Fruit fly (Drosophila melanogaster): ENCODE results near the gene CG18641.

The CG18641 gene

DNA sequence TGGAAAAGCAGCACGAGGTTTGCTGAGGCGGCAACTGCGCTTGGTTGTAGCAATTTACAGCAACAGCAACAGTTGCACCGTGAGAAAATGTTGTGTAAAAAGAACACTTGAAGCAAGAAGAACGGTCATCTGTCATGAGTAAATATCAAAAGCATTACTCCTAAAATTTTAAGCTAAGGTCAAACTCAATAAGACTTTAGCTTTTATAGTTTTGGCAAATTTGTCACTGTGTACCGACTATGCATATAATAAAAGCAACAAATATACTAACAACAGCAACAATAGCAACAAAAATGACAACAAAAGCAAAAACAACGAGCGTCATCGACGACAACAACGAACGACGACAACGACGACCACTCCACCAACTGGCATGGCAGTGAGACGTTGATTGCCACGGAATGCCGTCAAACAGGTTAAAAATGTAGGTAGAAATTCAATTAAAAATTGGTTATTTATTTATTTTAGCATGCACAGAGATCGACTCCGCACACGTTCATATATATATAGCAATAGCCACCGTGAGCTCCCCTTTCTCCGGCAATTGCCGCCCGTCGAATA lies 18.5 kb upstream of the CG18641 start (continued):
- TF ChIP-seq Abd-B (GFP tag; optimal IDR thresholded peaks at IDR 0.05) (peak; percentile 86), lab (GFP tag; optimal IDR thresholded peaks at IDR 0.05) (peak; percentile 76), CG7839 (tag; optimal IDR thresholded peaks at IDR 0.05) (peak; percentile 86), CG7745 (tag; optimal IDR thresholded peaks at IDR 0.05) (no peak), zf30C (GFP tag; optimal IDR thresholded peaks at IDR 0.05) (no peak), Dp (GFP tag; optimal IDR thresholded peaks at IDR 0.05) (no peak), lola (GFP tag; optimal IDR thresholded peaks at IDR 0.05) (peak in 1 of 3 experiments; percentile 60), wdn (GFP tag; IDR thresholded peaks at IDR 0.05) (peak; percentile 21; the same call in 1 of the 2 replicates), CG33557 (GFP tag; optimal IDR thresholded peaks at IDR 0.05) (no peak), ewg (GFP tag; optimal IDR thresholded peaks at IDR 0.05) (peak; percentile 83), CG14014 (GFP tag; IDR thresholded peaks at IDR 0.05) (peak; percentile 80), CG12769 (tag; optimal IDR thresholded peaks at IDR 0.05) (peak; percentile 80), stc (GFP tag; IDR thresholded peaks at IDR 0.05) (peak; percentile 82), oc (tag; optimal IDR thresholded peaks at IDR 0.05) (peak; percentile 83), insv (GFP tag; optimal IDR thresholded peaks at IDR 0.05) (no peak), HHEX (GFP tag; optimal IDR thresholded peaks at IDR 0.05) (peak; percentile 57), Sox100B (GFP tag; optimal IDR thresholded peaks at IDR 0.05) (peak; percentile 83), Kr (GFP tag; optimal IDR thresholded peaks at IDR 0.05) (no peak), mirr (GFP tag; optimal IDR thresholded peaks at IDR 0.05) (no peak), CG30431 (GFP tag; optimal IDR thresholded peaks at IDR 0.05) (peak; percentile 52), CG2129 (GFP tag; IDR thresholded peaks at IDR 0.05; ENCODE audit: partially characterized antibody) (no peak), sob (GFP tag; IDR thresholded peaks at IDR 0.05) (peak; percentile 82), CG2712 (tag; optimal IDR thresholded peaks at IDR 0.05) (peak; percentile 79), schlank (tag; optimal IDR thresholded peaks at IDR 0.05) (no peak), sc (optimal IDR thresholded peaks at IDR 0.05) (no peak), sc (GFP tag; optimal IDR thresholded peaks at IDR 0.05) (peak; percentile 72), tup (GFP tag; optimal IDR thresholded peaks at IDR 0.05) (peak; percentile 29), CG7357 (GFP tag; IDR thresholded peaks at IDR 0.05) (peak; percentile 65; the same call in 1 of the 3 replicates), Myb (GFP tag; optimal IDR thresholded peaks at IDR 0.05) (peak; percentile 39), lilli (GFP tag; optimal IDR thresholded peaks at IDR 0.05) (peak; percentile 73), CG11085 (GFP tag; IDR thresholded peaks at IDR 0.05) (peak; percentile 40; the same call in 1 of the 2 replicates), Dbx (GFP tag; IDR thresholded peaks at IDR 0.05) (peak; percentile 52; the same call in 1 of the 3 replicates), Dfd (GFP tag; optimal IDR thresholded peaks at IDR 0.05) (no peak), btn (GFP tag; optimal IDR thresholded peaks at IDR 0.05) (peak; percentile 84), Xbp1 (GFP tag; optimal IDR thresholded peaks at IDR 0.05) (peak; percentile 92), sens-2 (GFP tag; IDR thresholded peaks at IDR 0.05) (peak; percentile 87), nerfin-2 (GFP tag; IDR thresholded peaks at IDR 0.05; ENCODE audit: partially characterized antibody) (no peak), YL-1 (GFP tag; optimal IDR thresholded peaks at IDR 0.05) (peak; percentile 26), CG32532 (GFP tag; IDR thresholded peaks at IDR 0.05) (peak; percentile 39), hkb (optimal IDR thresholded peaks at IDR 0.05) (no peak), hkb (GFP tag; IDR thresholded peaks at IDR 0.05) (peak; percentile 91), pfk (GFP tag; optimal IDR thresholded peaks at IDR 0.05) (no peak), CG2875 (GFP tag; optimal IDR thresholded peaks at IDR 0.05) (peak; percentile 80), CG15011 (GFP tag; optimal IDR thresholded peaks at IDR 0.05) (peak; percentile 46), luna (GFP tag; optimal IDR thresholded peaks at IDR 0.05) (no peak), jing (GFP tag; optimal IDR thresholded peaks at IDR 0.05) (peak; percentile 85), Hr78 (GFP tag; optimal IDR thresholded peaks at IDR 0.05) (peak in 1 of 2 experiments; percentile 75), CG15479 (GFP tag; optimal IDR thresholded peaks at IDR 0.05) (no peak), D19B (GFP tag; optimal IDR thresholded peaks at IDR 0.05) (no peak)

Data from whole organism, embryonic.